Worm (Caenorhabditis elegans) whole organism, L4 larva: ENCODE results near the gene Y58A7A.1.

Source experiments
- F10B5.3 ChIP-seq: sonication (generic microtip); optimal IDR thresholded peaks from 2 replicates; lab custom pipeline; 2016; ENCODE audit warnings: mild to moderate bottlenecking, missing genetic modification characterization, missing compliant biosample characterization
- F26F4.8 ChIP-seq: fragments of 200-800 bp; sonication (Bioruptor generic); conservative IDR thresholded peaks from 2 replicates; pipeline ENCODE4 v1.3.6; 2022; ENCODE audit warnings: missing genetic modification characterization, missing compliant biosample characterization
- F44E2.7 ChIP-seq: fragments of 200-800 bp; sonication (Bioruptor generic); IDR thresholded peaks from 2 replicates; pipeline ENCODE4 v2.1.2; 2022; ENCODE audit warnings: missing genetic modification characterization, missing compliant biosample characterization
- F49E8.2 ChIP-seq: sonication (generic microtip); optimal IDR thresholded peaks from 2 replicates; lab custom pipeline; 2016; ENCODE audit warnings: missing compliant biosample characterization, mild to moderate bottlenecking, missing genetic modification characterization, borderline replicate concordance
- Y105C5A.15 ChIP-seq: fragments of 200-800 bp; sonication (Bioruptor generic); IDR thresholded peaks from 2 replicates; pipeline ENCODE4 v1.3.6; 2022; ENCODE audit warnings: missing genetic modification characterization, missing compliant biosample characterization
- Y75B8A.6 ChIP-seq: fragments of 200-800 bp; sonication (Bioruptor generic); IDR thresholded peaks from 2 replicates; pipeline ENCODE4 v1.3.6; 2022; ENCODE audit warnings: missing genetic modification reagents, missing genetic modification characterization, missing compliant biosample characterization
- aha-1 ChIP-seq: fragments of 150-350 bp; peaks from one replicate; lab custom pipeline; 2014; ENCODE audit warnings: missing biosample characterization, missing genetic modification characterization
- aly-2 ChIP-seq: sonication (generic microtip); optimal IDR thresholded peaks from 2 replicates; lab custom pipeline; 2018; ENCODE audit warnings: missing biosample characterization, missing genetic modification characterization
- ceh-20 ChIP-seq: fragments of 200-800 bp; sonication (Bioruptor generic); IDR thresholded peaks from 2 replicates; pipeline ENCODE4 v1.3.6; 2022; ENCODE audit warnings: missing genetic modification reagents, missing genetic modification characterization, missing compliant biosample characterization
- ceh-28 ChIP-seq: fragments of 150-350 bp; optimal IDR thresholded peaks from 2 replicates; lab custom pipeline; 2014; ENCODE audit warnings: missing biosample characterization, missing genetic modification reagents, missing genetic modification characterization
- ceh-44 ChIP-seq: fragments of 200-800 bp; sonication (Bioruptor generic); IDR thresholded peaks from 2 replicates; pipeline ENCODE4 v1.3.6; 2022; ENCODE audit warnings: missing genetic modification reagents, missing genetic modification characterization, missing compliant biosample characterization
- ceh-62 ChIP-seq: sonication (generic microtip); optimal IDR thresholded peaks from 2 replicates; lab custom pipeline; 2017; ENCODE audit warnings: missing biosample characterization, missing genetic modification characterization
- ces-1 ChIP-seq: fragments of 150-350 bp; sonication (generic microtip); optimal IDR thresholded peaks from 4 replicates; lab custom pipeline; 2014; ENCODE audit warnings: missing biosample characterization, missing genetic modification reagents, missing genetic modification characterization
- cey-2 ChIP-seq: sonication (generic microtip); optimal IDR thresholded peaks from 3 replicates; lab custom pipeline; 2017; ENCODE audit warnings: missing genetic modification characterization, mild to moderate bottlenecking, missing compliant biosample characterization, antibody characterized with exemption, borderline replicate concordance; ENCODE audit not compliant: insufficient read depth
- ctbp-1 ChIP-seq: fragments of 200-800 bp; sonication (Bioruptor generic); IDR thresholded peaks from 2 replicates; pipeline ENCODE4 v1.3.6; 2022; ENCODE audit warnings: missing genetic modification reagents, missing genetic modification characterization, missing compliant biosample characterization
- daf-12 ChIP-seq: fragments of 150-350 bp; optimal IDR thresholded peaks from 2 replicates; lab custom pipeline; 2014; ENCODE audit warnings: missing biosample characterization, missing genetic modification reagents, missing genetic modification characterization
- daf-16 ChIP-seq, 3 experiments: sonication (generic microtip); optimal IDR thresholded peaks; 2 replicates each; lab custom pipeline; 2016 to 2017; ENCODE audit warnings: missing genetic modification characterization in 3 of 3, missing genetic modification reagents in 3 of 3, mild to moderate bottlenecking in 2 of 3, missing compliant biosample characterization in 2 of 3, missing biosample characterization in 1 of 3, moderate library complexity in 1 of 3
- daf-19 ChIP-seq: fragments of 200-800 bp; sonication (Bioruptor generic); conservative IDR thresholded peaks from 2 replicates; pipeline ENCODE4 v1.3.6; 2022; ENCODE audit warnings: missing genetic modification characterization, missing compliant biosample characterization
- daf-8 ChIP-seq: fragments of 200-800 bp; sonication (Bioruptor generic); IDR thresholded peaks from 2 replicates; pipeline ENCODE4 v1.3.6; 2022; ENCODE audit warnings: missing genetic modification characterization, missing compliant biosample characterization
- dmd-8 ChIP-seq: fragments of 200-800 bp; sonication (Bioruptor generic); IDR thresholded peaks from 2 replicates; pipeline ENCODE4 v1.3.6; 2022; ENCODE audit warnings: missing genetic modification characterization, missing compliant biosample characterization
- egl-27 ChIP-seq: sonication (generic microtip); optimal IDR thresholded peaks from 3 replicates; lab custom pipeline; 2017; ENCODE audit warnings: missing biosample characterization, missing genetic modification reagents, missing genetic modification characterization
- fkh-10 ChIP-seq: fragments of 150-350 bp; optimal IDR thresholded peaks from 2 replicates; lab custom pipeline; 2014; ENCODE audit warnings: missing biosample characterization, missing genetic modification reagents, missing genetic modification characterization
- fos-1 ChIP-seq: fragments of 150-350 bp; optimal IDR thresholded peaks from 2 replicates; lab custom pipeline; 2014; ENCODE audit warnings: missing biosample characterization, missing genetic modification characterization
- hif-1 ChIP-seq, 2 experiments: sonication (generic microtip); optimal IDR thresholded peaks; 2 replicates each; lab custom pipeline; 2016 to 2017; ENCODE audit warnings: missing compliant biosample characterization in 2 of 2, missing genetic modification characterization in 2 of 2, missing genetic modification reagents in 2 of 2, missing genotype in 2 of 2, mild to moderate bottlenecking in 1 of 2
- hlh-11 ChIP-seq: fragments of 200-800 bp; sonication (Bioruptor generic); optimal IDR thresholded peaks from 2 replicates; lab custom pipeline; 2018; ENCODE audit warnings: mild to moderate bottlenecking, missing genetic modification characterization, missing compliant biosample characterization
- hlh-30 ChIP-seq: sonication (generic microtip); optimal IDR thresholded peaks from 2 replicates; lab custom pipeline; 2017; ENCODE audit warnings: antibody characterized with exemption, mild to moderate bottlenecking, missing genetic modification characterization, missing compliant biosample characterization; ENCODE audit not compliant: insufficient read depth
- jun-1 ChIP-seq: fragments of 150-350 bp; optimal IDR thresholded peaks from 2 replicates; lab custom pipeline; 2014; ENCODE audit warnings: missing biosample characterization, missing genetic modification reagents, missing genetic modification characterization
- lim-7 ChIP-seq: fragments of 200-800 bp; sonication (Bioruptor generic); IDR thresholded peaks from 2 replicates; pipeline ENCODE4 v1.3.6; 2022; ENCODE audit warnings: missing genetic modification characterization, missing compliant biosample characterization
- lin-1 ChIP-seq: fragments of 200-800 bp; sonication (Bioruptor generic); IDR thresholded peaks from 2 replicates; pipeline ENCODE4 v1.3.6; 2022; ENCODE audit warnings: missing genetic modification reagents, missing genetic modification characterization, missing compliant biosample characterization
- lin-15B ChIP-seq: fragments of 150-350 bp; sonication (generic microtip); optimal IDR thresholded peaks from 3 replicates; lab custom pipeline; 2014; ENCODE audit warnings: missing biosample characterization, missing genetic modification characterization
- lin-29 ChIP-seq: fragments of 200-800 bp; sonication (Bioruptor generic); IDR thresholded peaks from 2 replicates; pipeline ENCODE4 v1.3.6; 2022; ENCODE audit warnings: missing genetic modification reagents, missing genetic modification characterization, missing compliant biosample characterization
- lin-38 ChIP-seq: fragments of 200-800 bp; sonication (Bioruptor generic); IDR thresholded peaks from 2 replicates; pipeline ENCODE4 v1.3.6; 2022; ENCODE audit warnings: missing genetic modification reagents, missing genetic modification characterization, missing compliant biosample characterization
- lin-39 ChIP-seq: fragments of 150-350 bp; optimal IDR thresholded peaks from 2 replicates; lab custom pipeline; 2014; ENCODE audit warnings: missing biosample characterization, missing genetic modification reagents, missing genetic modification characterization
- lsy-2 ChIP-seq, 2 experiments: fragments of 150-350 bp in 1 of 2; sonication (generic microtip) in 1 of 2; optimal IDR thresholded peaks; 2 replicates each; lab custom pipeline; 2014 to 2017; ENCODE audit warnings: missing biosample characterization in 2 of 2, missing genetic modification characterization in 2 of 2
- madf-5 ChIP-seq, 2 experiments: fragments of 200-800 bp; sonication (Bioruptor generic); IDR thresholded peaks; 2 replicates each; pipeline ENCODE4 v1.3.6; 2022; ENCODE audit warnings: missing compliant biosample characterization in 2 of 2, missing genetic modification characterization in 2 of 2
- madf-9 ChIP-seq: fragments of 200-800 bp; sonication (Bioruptor generic); conservative IDR thresholded peaks from 2 replicates; pipeline ENCODE4 v1.3.6; 2022; ENCODE audit warnings: missing genetic modification reagents, missing genetic modification characterization, missing compliant biosample characterization
- mep-1 ChIP-seq: fragments of 150-350 bp; sonication (generic microtip); optimal IDR thresholded peaks from 3 replicates; lab custom pipeline; 2014; ENCODE audit warnings: missing biosample characterization, missing genetic modification characterization
- mxl-2 ChIP-seq: fragments of 200-800 bp; sonication (Bioruptor generic); conservative IDR thresholded peaks from 2 replicates; pipeline ENCODE4 v1.3.6; 2022; ENCODE audit warnings: missing genetic modification reagents, missing genetic modification characterization, missing compliant biosample characterization
- nhr-10 ChIP-seq: fragments of 150-350 bp; optimal IDR thresholded peaks from 2 replicates; lab custom pipeline; 2014; ENCODE audit warnings: missing biosample characterization, missing genetic modification characterization
- nhr-28 ChIP-seq: fragments of 150-350 bp; optimal IDR thresholded peaks from 2 replicates; lab custom pipeline; 2014; ENCODE audit warnings: missing biosample characterization, missing genetic modification characterization
- nhr-42 ChIP-seq: fragments of 200-800 bp; sonication (Bioruptor generic); IDR thresholded peaks from 2 replicates; pipeline ENCODE4 v1.3.6; 2022; ENCODE audit warnings: missing genetic modification characterization, missing compliant biosample characterization
- nhr-77 ChIP-seq: fragments of 150-350 bp; optimal IDR thresholded peaks from 2 replicates; lab custom pipeline; 2014; ENCODE audit warnings: missing biosample characterization, missing genetic modification characterization
- saeg-2 ChIP-seq: fragments of 200-800 bp; sonication (Bioruptor generic); IDR thresholded peaks from 2 replicates; pipeline ENCODE4 v1.3.6; 2022; ENCODE audit warnings: missing genetic modification reagents, missing genetic modification characterization, missing compliant biosample characterization
- set-16 ChIP-seq: fragments of 200-800 bp; sonication (Bioruptor generic); IDR thresholded peaks from 2 replicates; pipeline ENCODE4 v1.3.6; 2022; ENCODE audit warnings: missing genetic modification reagents, missing genetic modification characterization, missing compliant biosample characterization
- snpc-4 ChIP-seq: fragments of 150-350 bp; optimal IDR thresholded peaks from 2 replicates; lab custom pipeline; 2014; ENCODE audit warnings: missing biosample characterization, missing genetic modification characterization
- spr-1 ChIP-seq: sonication (generic microtip); optimal IDR thresholded peaks from 2 replicates; lab custom pipeline; 2016; ENCODE audit warnings: mild to moderate bottlenecking, missing genetic modification characterization, missing compliant biosample characterization
- spr-3 ChIP-seq: fragments of 200-800 bp; sonication (Bioruptor generic); optimal IDR thresholded peaks from 2 replicates; lab custom pipeline; 2018; ENCODE audit warnings: mild to moderate bottlenecking, missing genetic modification characterization, missing compliant biosample characterization
- unc-39 ChIP-seq: sonication (generic microtip); optimal IDR thresholded peaks from 2 replicates; lab custom pipeline; 2017; ENCODE audit warnings: missing biosample characterization, missing genetic modification characterization
- unc-62 ChIP-seq, 3 experiments: fragments of 150-350 bp in 1 of 3; sonication (generic microtip); optimal IDR thresholded peaks in 2 of 3; peaks in 1 of 3; 1 replicate in 1 of 3; 2 replicates in 2 of 3; lab custom pipeline; 2014 to 2017; ENCODE audit warnings: missing biosample characterization in 3 of 3, missing genetic modification characterization in 3 of 3, missing genetic modification reagents in 3 of 3, missing genotype in 1 of 3
- zag-1 ChIP-seq: fragments of 150-350 bp; optimal IDR thresholded peaks from 2 replicates; lab custom pipeline; 2014; ENCODE audit warnings: missing biosample characterization, missing genetic modification characterization

Y58A7A.1 gene

ce11 chrV:5064761-5065421, 4.4 kb downstream of the Y58A7A.1 start, which contains the start of gene mlk-1 (continued):
- no peak for TF ChIP-seq mxl-2 (GFP tag; lab: Robert Waterston, UW)
- TF ChIP-seq unc-62 (GFP tag; optimal IDR thresholded peaks at IDR 0.05 in 1 of 2; lab: Kevin White, UChicago), result peak in 1 of 2 experiments; percentile 99
- TF ChIP-seq unc-62 (tag; optimal IDR thresholded peaks at IDR 0.05; lab: Kevin White, UChicago), result no peak
- TF ChIP-seq fkh-10 (GFP tag; lab: Kevin White, UChicago), result peak; percentile 63
- no peak for TF ChIP-seq egl-27 (tag; lab: Kevin White, UChicago)
- TF ChIP-seq F26F4.8 (GFP tag; lab: Robert Waterston, UW), result no peak
- no peak for TF ChIP-seq daf-19 (GFP tag; lab: Robert Waterston, UW)
- no peak for TF ChIP-seq ceh-44
- no peak for TF ChIP-seq lin-38 (GFP tag; lab: Robert Waterston, UW)
- TF ChIP-seq unc-39 (tag; lab: Kevin White, UChicago), result no peak
- TF ChIP-seq daf-8 (GFP tag; lab: Robert Waterston, UW), result no peak
- peak; percentile 59 to 64 for TF ChIP-seq lsy-2 (tag; optimal IDR thresholded peaks at IDR 0.05; lab: Kevin White, UChicago)
- TF ChIP-seq aha-1 (tag; lab: Kevin White, UChicago), result peak; percentile 96
- no peak for TF ChIP-seq ces-1 (GFP tag; lab: Kevin White, UChicago)
- TF ChIP-seq madf-9 (GFP tag; lab: Robert Waterston, UW), result no peak
- no peak for TF ChIP-seq aly-2
- no peak for TF ChIP-seq ceh-62 (tag; lab: Kevin White, UChicago)
- no peak for TF ChIP-seq dmd-8 (GFP tag; lab: Robert Waterston, UW)
- no peak for TF ChIP-seq F10B5.3
- TF ChIP-seq ceh-28 (tag; lab: Kevin White, UChicago), result no peak
- no peak for TF ChIP-seq Y75B8A.6 (GFP tag; lab: Robert Waterston, UW)
- TF ChIP-seq mep-1 (tag; lab: Kevin White, UChicago), result peak; percentile 75
- TF ChIP-seq nhr-42 (GFP tag; lab: Robert Waterston, UW), result no peak
- TF ChIP-seq zag-1 (tag; lab: Kevin White, UChicago), result no peak
- peak; percentile 28 for TF ChIP-seq nhr-77 (tag; lab: Kevin White, UChicago)
- TF ChIP-seq lin-39, result no peak
- peak; percentile 37; the same call in 1 of the 2 replicates for TF ChIP-seq ctbp-1 (GFP tag; lab: Robert Waterston, UW)
- peak; percentile 46; the same call in 1 of the 2 replicates for TF ChIP-seq set-16 (GFP tag; lab: Robert Waterston, UW)
- TF ChIP-seq lin-29 (GFP tag; lab: Robert Waterston, UW), result no peak
- TF ChIP-seq F44E2.7 (GFP tag; lab: Robert Waterston, UW), result no peak
- no peak for TF ChIP-seq spr-3 (GFP tag; lab: Kevin White, UChicago)
- no peak for TF ChIP-seq fos-1 (tag; lab: Kevin White, UChicago)
- TF ChIP-seq lin-15B (tag; lab: Kevin White, UChicago), result no peak
- no peak for TF ChIP-seq saeg-2 (GFP tag; lab: Robert Waterston, UW)
- TF ChIP-seq cey-2 (tag; lab: Kevin White, UChicago), result no peak
- 0 out of 2 replicates have a peak, but pooled peaks have one; percentile 18 for TF ChIP-seq lin-1
- TF ChIP-seq lim-7 (GFP tag; lab: Robert Waterston, UW), result no peak
- TF ChIP-seq jun-1 (tag; lab: Kevin White, UChicago), result no peak
- peak; percentile 77 for TF ChIP-seq hlh-11
- peak; percentile 88 for TF ChIP-seq nhr-28 (tag; lab: Kevin White, UChicago)
- TF ChIP-seq hlh-30 (tag; lab: Kevin White, UChicago), result peak; percentile 96
- TF ChIP-seq ceh-20 (GFP tag; lab: Robert Waterston, UW), result no peak
- no peak for TF ChIP-seq madf-5 (GFP tag; IDR thresholded peaks at IDR 0.05; lab: Robert Waterston, UW)
- no peak for TF ChIP-seq daf-16 (GFP tag; optimal IDR thresholded peaks at IDR 0.05; lab: Kevin White, UChicago)
- TF ChIP-seq daf-16 (tag; optimal IDR thresholded peaks at IDR 0.05; lab: Kevin White, UChicago), result peak; percentile 31
- peak in 1 of 2 experiments; percentile 64 for TF ChIP-seq hif-1 (tag; optimal IDR thresholded peaks at IDR 0.05; lab: Kevin White, UChicago)
- no peak for TF ChIP-seq F49E8.2 (tag; lab: Kevin White, UChicago)
- peak; percentile 36 for TF ChIP-seq nhr-10 (tag; lab: Kevin White, UChicago)
- TF ChIP-seq daf-12, result no peak
- TF ChIP-seq snpc-4 (tag; lab: Kevin White, UChicago), result no peak
- TF ChIP-seq Y105C5A.15 (GFP tag; lab: Robert Waterston, UW), result no peak
- TF ChIP-seq spr-1, result peak; percentile 12
